Fruit fly (Drosophila melanogaster): Measurements from ENCODE around the gene pum.
A peak's percentile ranks its signal among the peaks of the same experiment; 100 is the strongest.

Gene pum

dm6 chr3R:9224807-9225206 is 12.7 kb downstream of the pum start (continued):
- peak; percentile 59 for TF ChIP-seq CG16863 (GFP tag; optimal IDR thresholded peaks at IDR 0.05)
- 0 out of 4 replicates have a peak, but pooled peaks have one; percentile 15 for TF ChIP-seq Gug (GFP tag; IDR thresholded peaks at IDR 0.05)
- TF ChIP-seq fd96Cb (tag; optimal IDR thresholded peaks at IDR 0.05): peak; percentile 82
- TF ChIP-seq CG15514 (GFP tag; optimal IDR thresholded peaks at IDR 0.05): peak; percentile 21
- TF ChIP-seq tll (GFP tag; optimal IDR thresholded peaks at IDR 0.05): no peak
- peak; percentile 81 for TF ChIP-seq unpg (GFP tag; optimal IDR thresholded peaks at IDR 0.05)
- peak; percentile 31 for TF ChIP-seq CG12236 (GFP tag; optimal IDR thresholded peaks at IDR 0.05)
- no peak for TF ChIP-seq mld (GFP tag; IDR thresholded peaks at IDR 0.05; ENCODE audit: partially characterized antibody)
- TF ChIP-seq CG3065 (GFP tag; optimal IDR thresholded peaks at IDR 0.05): no peak
- TF ChIP-seq Taf1 (GFP tag; IDR thresholded peaks at IDR 0.05): no peak
- peak; percentile 82 for TF ChIP-seq row (GFP tag; IDR thresholded peaks at IDR 0.05)
- peak; percentile 84 for TF ChIP-seq CG6689 (GFP tag; IDR thresholded peaks at IDR 0.05)
- no peak for TF ChIP-seq Doc2 (GFP tag; IDR thresholded peaks at IDR 0.05)
- TF ChIP-seq CG6765 (GFP tag; optimal IDR thresholded peaks at IDR 0.05): peak; percentile 4
- TF ChIP-seq Usf (GFP tag; optimal IDR thresholded peaks at IDR 0.05): no peak
- TF ChIP-seq E2f1 (GFP tag; IDR thresholded peaks at IDR 0.05): peak; percentile 67; the same call in 1 of the 2 replicates
- peak; percentile 60 for TF ChIP-seq B-H1 (GFP tag; IDR thresholded peaks at IDR 0.05)
- TF ChIP-seq kni (GFP tag; optimal IDR thresholded peaks at IDR 0.05): no peak
- 0 out of 2 replicates have a peak, but pooled peaks have one; percentile 24 for TF ChIP-seq CG3847 (GFP tag; IDR thresholded peaks at IDR 0.05)
- peak; percentile 41 to 64 for TF ChIP-seq dpn (GFP tag; optimal IDR thresholded peaks at IDR 0.05)
- no peak for TF ChIP-seq Dref (GFP tag; IDR thresholded peaks at IDR 0.05)
- no peak for TF ChIP-seq CG15011 (GFP tag; optimal IDR thresholded peaks at IDR 0.05)
- TF ChIP-seq schlank (tag; optimal IDR thresholded peaks at IDR 0.05): no peak
- 0 out of 2 replicates have a peak, but pooled peaks have one; percentile 14 for TF ChIP-seq Adf1 (GFP tag; IDR thresholded peaks at IDR 0.05)
- TF ChIP-seq dm (GFP tag; optimal IDR thresholded peaks at IDR 0.05): peak; percentile 11
- TF ChIP-seq CG34224 (GFP tag; IDR thresholded peaks at IDR 0.05; ENCODE audit: partially characterized antibody): no peak
- peak; percentile 57 for TF ChIP-seq slp2 (GFP tag; optimal IDR thresholded peaks at IDR 0.05)
- TF ChIP-seq CG8944 (GFP tag; optimal IDR thresholded peaks at IDR 0.05): peak; percentile 25
- TF ChIP-seq CG7786 (GFP tag; optimal IDR thresholded peaks at IDR 0.05): peak; percentile 42
- TF ChIP-seq p53 (GFP tag; optimal IDR thresholded peaks at IDR 0.05): no peak
- TF ChIP-seq cwo (GFP tag; optimal IDR thresholded peaks at IDR 0.05): peak; percentile 74
- no peak for TF ChIP-seq ro (GFP tag; IDR thresholded peaks at IDR 0.05)
- TF ChIP-seq gcm (GFP tag; optimal IDR thresholded peaks at IDR 0.05): peak; percentile 59
- TF ChIP-seq CG30020 (tag; optimal IDR thresholded peaks at IDR 0.05): peak; percentile 36
- TF ChIP-seq caup (GFP tag; optimal IDR thresholded peaks at IDR 0.05; ENCODE audit: severe bottlenecking): peak; percentile 34
- no peak for TF ChIP-seq NFAT (GFP tag; IDR thresholded peaks at IDR 0.05)
- no peak for TF ChIP-seq pan (optimal IDR thresholded peaks at IDR 0.05)
- TF ChIP-seq pan (GFP tag; optimal IDR thresholded peaks at IDR 0.05 in 1 of 2, IDR thresholded peaks at IDR 0.05 in 1 of 2): peak in 1 of 2 experiments; percentile 75
- peak; percentile 83 for TF ChIP-seq Xrp1 (GFP tag; IDR thresholded peaks at IDR 0.05)
- TF ChIP-seq mam (GFP tag; optimal IDR thresholded peaks at IDR 0.05): peak; percentile 34
- no peak for TF ChIP-seq gt (GFP tag; IDR thresholded peaks at IDR 0.05)
- peak; percentile 52 for TF ChIP-seq CG6272 (GFP tag; IDR thresholded peaks at IDR 0.05)
- TF ChIP-seq Mrtf (GFP tag; IDR thresholded peaks at IDR 0.05): 0 out of 3 replicates have a peak, but pooled peaks have one; percentile 29
